Fruit fly (Drosophila melanogaster): ENCODE results near the gene CRAT.

CRAT gene

DNA sequence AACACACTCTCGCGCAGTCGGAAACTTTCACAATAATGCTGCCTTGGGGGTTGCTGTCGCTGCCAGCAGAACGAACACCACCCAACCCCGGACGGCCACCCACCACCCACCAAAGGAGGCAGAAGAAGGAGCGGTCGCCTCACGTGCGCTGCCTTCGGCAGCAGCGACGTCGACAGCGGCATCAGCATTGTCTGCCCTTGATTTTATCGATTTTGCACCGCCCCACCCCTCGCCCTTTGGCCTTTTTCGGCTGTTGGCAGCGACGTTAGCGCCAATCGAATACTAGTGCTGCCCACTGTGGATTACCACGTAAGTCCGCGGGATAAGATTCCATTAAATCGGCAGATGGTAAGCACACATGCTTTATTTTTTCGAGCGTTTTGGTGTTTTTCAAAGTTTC is 43.3 kb upstream of the CRAT start:
- TF ChIP-seq ovo (GFP tag; optimal IDR thresholded peaks at IDR 0.05) (no peak), CG7101 (tag; optimal IDR thresholded peaks at IDR 0.05) (no peak), cic (GFP tag; optimal IDR thresholded peaks at IDR 0.05) (no peak), Mnt (GFP tag; optimal IDR thresholded peaks at IDR 0.05) (no peak), Hr96 (GFP tag; optimal IDR thresholded peaks at IDR 0.05) (no peak), kay (GFP tag; ENCODE audit: borderline replicate concordance) (no peak), bab1 (GFP tag; optimal IDR thresholded peaks at IDR 0.05) (no peak), cnc (optimal IDR thresholded peaks at IDR 0.05) (no peak), CG1620 (GFP tag; optimal IDR thresholded peaks at IDR 0.05) (no peak), pad (GFP tag; optimal IDR thresholded peaks at IDR 0.05) (no peak), CG7045 (GFP tag; optimal IDR thresholded peaks at IDR 0.05) (no peak), CG5204 (GFP tag; optimal IDR thresholded peaks at IDR 0.05) (no peak), CG11617 (GFP tag; optimal IDR thresholded peaks at IDR 0.05) (no peak), toe (GFP tag; optimal IDR thresholded peaks at IDR 0.05) (no peak), CG33017 (tag; optimal IDR thresholded peaks at IDR 0.05) (no peak), CG12768 (GFP tag; optimal IDR thresholded peaks at IDR 0.05) (no peak), CG14711 (tag; optimal IDR thresholded peaks at IDR 0.05) (no peak), tj (GFP tag; optimal IDR thresholded peaks at IDR 0.05) (no peak), Crg-1 (GFP tag; optimal IDR thresholded peaks at IDR 0.05) (no peak)

DNA sequence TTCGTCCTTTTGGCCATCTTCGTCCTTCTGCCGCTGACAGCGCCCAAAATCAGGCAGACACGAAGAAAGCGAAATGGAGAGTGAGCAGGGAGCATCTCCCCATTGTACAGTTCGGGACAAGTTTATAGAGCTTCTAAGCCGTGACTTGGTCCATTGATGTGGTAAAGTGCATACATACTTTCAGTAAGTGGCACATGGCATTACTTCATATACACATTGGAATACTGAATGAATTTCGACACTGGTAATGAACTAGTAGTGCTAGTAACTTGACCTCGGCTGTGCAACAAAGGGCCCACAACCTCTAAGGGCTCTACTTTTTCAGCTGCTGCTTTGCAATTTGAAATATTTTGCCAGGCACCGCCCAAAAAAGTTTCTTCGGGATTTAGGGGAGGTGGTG is 40.4 kb upstream of the CRAT start:
- TF ChIP-seq CG5204 (GFP tag; optimal IDR thresholded peaks at IDR 0.05) (no peak), Hr96 (GFP tag; optimal IDR thresholded peaks at IDR 0.05) (no peak), bab1 (GFP tag; optimal IDR thresholded peaks at IDR 0.05) (no peak), kay (GFP tag; ENCODE audit: borderline replicate concordance) (no peak), toe (GFP tag; optimal IDR thresholded peaks at IDR 0.05) (no peak), Crg-1 (GFP tag; optimal IDR thresholded peaks at IDR 0.05) (no peak), CG1620 (GFP tag; optimal IDR thresholded peaks at IDR 0.05) (no peak), cnc (optimal IDR thresholded peaks at IDR 0.05) (no peak), CG12768 (GFP tag; optimal IDR thresholded peaks at IDR 0.05) (no peak), CG14711 (tag; optimal IDR thresholded peaks at IDR 0.05) (no peak), CG7045 (GFP tag; optimal IDR thresholded peaks at IDR 0.05) (no peak), Clk (GFP tag; optimal IDR thresholded peaks at IDR 0.05) (no peak), cic (GFP tag; optimal IDR thresholded peaks at IDR 0.05) (no peak), pad (GFP tag; optimal IDR thresholded peaks at IDR 0.05) (no peak), Mnt (GFP tag; optimal IDR thresholded peaks at IDR 0.05) (no peak), CG33017 (tag; optimal IDR thresholded peaks at IDR 0.05) (no peak), CG11617 (GFP tag; optimal IDR thresholded peaks at IDR 0.05) (no peak)

DNA sequence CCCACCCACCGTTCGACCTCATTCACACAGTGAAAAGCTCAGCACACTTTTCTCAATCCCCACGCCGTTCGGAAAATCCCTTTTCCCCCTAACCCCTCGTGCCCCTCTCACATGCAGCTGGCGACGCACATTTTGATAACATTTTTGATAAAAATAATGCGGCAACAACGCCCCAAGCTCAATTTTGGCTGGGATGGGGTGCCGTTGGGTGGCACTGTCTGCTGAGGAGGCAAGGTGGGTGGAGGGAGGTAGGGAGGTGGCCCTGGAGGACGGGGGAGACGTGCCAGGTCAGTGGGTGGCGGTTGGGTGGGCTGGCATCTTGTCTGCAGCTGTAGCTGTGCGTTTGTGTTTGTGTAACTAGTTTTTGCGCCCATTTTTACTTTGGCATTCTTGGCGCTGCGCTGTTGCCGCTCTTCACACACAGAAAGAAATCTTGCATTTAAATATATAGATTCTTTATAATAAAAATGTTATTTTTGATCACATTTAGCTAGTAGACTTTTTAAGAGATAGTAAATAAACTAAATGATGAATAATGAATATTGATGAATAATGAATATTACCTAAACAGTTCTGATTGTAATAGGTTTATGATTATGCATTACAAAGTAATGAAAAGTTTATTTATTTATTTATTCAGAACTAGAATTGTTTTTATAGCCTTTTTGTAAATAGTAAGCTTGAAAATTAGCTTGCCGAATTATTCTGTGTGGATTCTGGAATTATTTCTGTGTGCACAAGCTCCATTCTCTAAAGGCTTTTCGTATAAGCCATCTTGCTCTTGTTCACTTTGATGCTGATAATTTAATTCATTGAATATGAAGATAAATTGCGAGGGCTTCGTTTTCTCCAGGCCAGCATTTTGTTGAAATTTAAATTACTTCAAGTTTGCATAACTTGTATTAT is 38.8 kb upstream of the CRAT start:
- TF ChIP-seq bab1 (GFP tag; optimal IDR thresholded peaks at IDR 0.05) (no peak), CG33017 (tag; optimal IDR thresholded peaks at IDR 0.05) (no peak), toe (GFP tag; optimal IDR thresholded peaks at IDR 0.05) (no peak), CG5204 (GFP tag; optimal IDR thresholded peaks at IDR 0.05) (no peak), Crg-1 (GFP tag; optimal IDR thresholded peaks at IDR 0.05) (no peak), pad (GFP tag; optimal IDR thresholded peaks at IDR 0.05) (no peak), Hr96 (GFP tag; optimal IDR thresholded peaks at IDR 0.05) (no peak), CG11617 (GFP tag; optimal IDR thresholded peaks at IDR 0.05) (no peak), CG14711 (tag; optimal IDR thresholded peaks at IDR 0.05) (no peak), cnc (optimal IDR thresholded peaks at IDR 0.05) (no peak), tj (GFP tag; optimal IDR thresholded peaks at IDR 0.05) (peak; percentile 18), CG7101 (tag; optimal IDR thresholded peaks at IDR 0.05) (no peak), Mnt (GFP tag; optimal IDR thresholded peaks at IDR 0.05) (no peak), kay (GFP tag; ENCODE audit: borderline replicate concordance) (peak; percentile 54), CG1620 (GFP tag; optimal IDR thresholded peaks at IDR 0.05) (no peak)

DNA sequence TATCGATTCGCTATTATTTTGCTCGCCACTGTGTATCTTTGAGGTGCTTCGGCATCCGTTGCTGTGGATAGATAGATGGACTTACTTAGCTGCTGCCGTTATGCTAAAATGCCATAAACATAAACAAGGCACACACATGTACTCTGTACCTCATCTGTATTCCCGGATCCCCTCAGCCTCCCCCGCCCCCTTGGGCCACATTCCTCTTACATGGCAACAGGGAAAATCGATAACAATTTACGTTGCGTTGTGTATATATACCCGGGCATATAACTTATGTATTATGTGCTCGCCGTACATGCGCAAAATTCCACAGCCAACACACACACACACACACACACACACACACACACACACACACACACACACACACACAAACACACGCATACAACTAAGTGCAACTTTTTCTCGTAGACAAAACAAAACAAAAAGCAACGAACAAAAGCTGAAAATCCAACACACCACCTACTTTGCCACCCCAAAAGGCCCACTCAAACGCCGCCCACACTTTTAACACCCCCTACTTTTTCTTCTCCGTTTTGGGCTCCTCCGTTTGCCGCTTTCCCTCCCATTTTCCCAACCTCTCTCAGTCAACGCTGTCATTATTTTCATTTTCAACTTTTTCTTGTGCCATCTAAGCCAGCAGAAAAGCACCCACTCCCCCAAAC is 38.1 kb upstream of the CRAT start:
- TF ChIP-seq cic (GFP tag; optimal IDR thresholded peaks at IDR 0.05) (no peak), cnc (optimal IDR thresholded peaks at IDR 0.05) (no peak)

DNA sequence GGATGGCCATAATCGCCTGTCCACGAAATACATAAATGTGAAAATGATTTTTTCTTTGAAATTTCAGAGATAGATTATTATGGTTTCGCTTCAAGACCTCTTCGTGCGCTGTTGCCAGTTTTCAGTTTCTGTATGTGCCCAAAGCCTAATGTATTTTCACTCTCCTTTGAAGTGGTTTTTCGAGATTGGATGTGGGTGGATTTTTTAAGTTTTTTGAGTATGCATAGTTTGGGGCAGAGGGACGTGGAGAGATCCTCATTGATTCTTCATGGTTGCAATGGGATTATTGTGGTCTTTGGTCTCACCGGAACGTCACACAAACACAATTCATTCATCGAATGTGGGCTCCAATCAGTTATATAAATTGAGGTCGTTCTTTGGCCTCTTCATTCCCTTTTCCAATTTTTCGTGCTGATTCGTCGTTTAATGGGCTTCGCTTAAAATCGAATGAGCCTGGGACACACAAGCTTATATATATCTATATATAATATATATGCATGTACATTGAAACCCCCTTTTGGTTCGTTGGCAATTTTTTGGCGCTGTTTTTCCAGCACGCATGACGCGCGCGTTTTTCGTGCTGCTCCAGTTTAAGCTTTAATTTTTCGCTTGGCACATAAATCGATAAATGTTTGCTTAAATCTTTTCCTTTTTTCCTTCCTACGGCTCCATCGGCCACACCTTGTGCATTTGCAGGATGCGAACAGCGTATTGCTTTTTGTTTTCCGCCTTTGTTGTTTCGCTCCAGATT is 35.8 kb upstream of the CRAT start:
- TF ChIP-seq cic (GFP tag; optimal IDR thresholded peaks at IDR 0.05): no peak
- no peak for TF ChIP-seq CG1620 (GFP tag; optimal IDR thresholded peaks at IDR 0.05)
- no peak for TF ChIP-seq CG5204 (GFP tag; optimal IDR thresholded peaks at IDR 0.05)
- TF ChIP-seq tj (GFP tag; optimal IDR thresholded peaks at IDR 0.05): peak; percentile 54
- TF ChIP-seq cnc (optimal IDR thresholded peaks at IDR 0.05): no peak
- TF ChIP-seq Hr96 (GFP tag; optimal IDR thresholded peaks at IDR 0.05): no peak
